Fruit fly (Drosophila melanogaster) ovary, adult (tissue): ENCODE results near the gene CG42481.

Experiments used
- CG17801 ChIP-seq: fragments of 200-800 bp; optimal IDR thresholded peaks from 2 replicates; lab custom pipeline; 2019; ENCODE audit warnings: missing biosample characterization, mild to moderate bottlenecking, missing genetic modification characterization, moderate library complexity; ENCODE audit not compliant: partially characterized antibody

CG42481 gene

DNA sequence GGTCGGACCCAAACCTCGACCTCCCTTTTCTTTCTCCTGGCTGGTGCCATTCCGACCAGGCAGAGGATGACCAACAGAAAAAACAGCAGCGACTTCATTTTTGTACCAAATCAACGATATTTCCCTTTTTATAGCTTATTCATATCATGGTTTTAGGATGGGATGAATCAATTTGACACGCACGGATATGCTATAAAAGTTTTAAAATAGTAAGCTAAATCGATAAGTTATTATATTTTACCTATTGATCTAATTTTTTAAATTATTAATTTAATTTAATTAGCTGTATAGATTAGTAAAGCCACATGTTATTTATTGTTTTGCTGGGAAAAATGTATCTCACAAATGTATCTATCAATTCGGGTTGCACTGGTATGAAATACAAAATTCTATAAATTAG lies at the start of gene CG42481:
CG42481 (minus strand) TSS at position 101 of the 400 bp plus-strand sequence.
- TF ChIP-seq CG17801 (GFP tag; lab: Kevin White, UChicago) = no peak

DNA sequence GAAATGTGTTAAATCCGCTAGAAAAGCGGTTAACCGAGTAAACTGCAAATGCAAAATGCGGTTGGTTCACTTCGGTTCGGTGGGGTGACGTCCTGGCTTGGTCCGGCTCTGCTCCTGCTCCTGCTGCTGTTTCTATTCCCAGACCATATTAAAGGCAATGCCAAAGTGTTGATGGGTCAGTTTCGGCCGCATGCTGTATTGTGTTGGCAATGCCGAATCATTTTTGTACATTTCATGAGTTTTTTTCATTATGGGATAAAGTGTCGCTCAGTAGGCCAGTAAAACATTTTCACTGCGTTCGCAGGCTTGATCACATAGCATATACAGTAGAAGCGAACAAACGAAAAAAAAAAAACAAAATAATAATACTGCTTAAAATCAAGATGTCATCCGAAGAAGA lies 30.0 kb upstream of the CG42481 start, which contains the start of gene CG14113:
CG14113 (plus strand) TSS at position 301 of the 400 bp plus-strand sequence.
- no peak for TF ChIP-seq CG17801 (GFP tag; lab: Kevin White, UChicago)

DNA sequence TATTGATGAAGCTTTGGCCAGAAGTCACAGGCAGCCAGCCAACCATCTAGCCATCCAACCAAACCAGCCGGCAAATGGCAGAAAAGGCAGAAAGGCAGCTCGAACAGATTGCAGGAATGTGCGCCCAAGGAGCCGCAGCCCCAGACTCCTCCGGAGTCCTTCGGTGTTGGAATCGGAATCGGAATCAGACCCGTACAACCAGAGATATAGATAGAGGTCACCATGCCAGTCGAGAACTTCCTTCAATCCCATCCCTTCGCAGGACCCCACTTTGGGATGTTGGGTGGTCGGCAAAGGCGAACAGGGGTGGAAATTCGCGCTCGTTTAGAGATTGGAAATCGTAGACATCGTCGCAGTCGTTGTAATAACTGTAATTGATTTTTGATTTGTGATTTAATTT lies 13.4 kb upstream of the CG42481 start:
- TF ChIP-seq CG17801 (GFP tag; lab: Kevin White, UChicago) = no peak

DNA sequence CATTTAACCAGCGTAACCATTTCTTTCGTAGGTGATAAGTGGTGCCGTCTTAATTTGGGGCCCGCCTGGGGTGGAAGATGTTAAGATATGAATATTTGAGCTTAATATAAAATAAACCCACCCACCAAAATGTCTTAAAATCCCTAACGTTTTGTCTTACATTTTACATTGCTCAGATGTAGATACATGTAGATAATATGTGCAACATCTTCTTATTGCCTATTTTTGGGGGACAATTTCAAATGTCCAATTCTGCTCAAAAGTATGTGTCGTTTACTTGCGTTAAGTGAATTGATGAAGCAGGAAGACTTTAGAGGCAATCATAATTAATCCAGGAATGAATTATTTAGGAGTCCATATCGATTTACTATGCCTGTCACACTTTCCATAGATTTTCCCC lies 3.0 kb upstream of the CG42481 start:
- no peak for TF ChIP-seq CG17801 (GFP tag; lab: Kevin White, UChicago)

DNA sequence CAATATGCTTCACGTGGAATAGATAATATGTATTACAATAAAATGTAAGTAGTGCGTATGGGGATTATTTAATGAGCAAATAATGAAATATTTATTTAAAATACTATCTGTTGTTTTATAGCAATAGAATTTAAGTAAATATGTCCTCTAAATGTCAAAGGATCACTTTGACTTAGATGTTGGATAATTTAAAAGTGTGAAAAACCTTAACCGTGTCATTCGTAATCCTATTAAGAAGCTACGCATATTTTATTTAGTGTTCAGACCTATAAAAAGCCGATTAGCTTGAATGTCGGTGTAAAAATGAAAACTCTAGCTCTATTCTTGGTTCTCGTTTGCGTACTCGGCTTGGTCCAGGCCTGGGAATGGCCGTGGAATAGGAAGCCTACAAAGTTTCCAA lies 2.5 kb upstream of the CG42481 start, which contains the start of gene SP:
SP (plus strand) TSS at position 301 of the 400 bp plus-strand sequence.
- TF ChIP-seq CG17801 (GFP tag; lab: Kevin White, UChicago) = no peak

DNA sequence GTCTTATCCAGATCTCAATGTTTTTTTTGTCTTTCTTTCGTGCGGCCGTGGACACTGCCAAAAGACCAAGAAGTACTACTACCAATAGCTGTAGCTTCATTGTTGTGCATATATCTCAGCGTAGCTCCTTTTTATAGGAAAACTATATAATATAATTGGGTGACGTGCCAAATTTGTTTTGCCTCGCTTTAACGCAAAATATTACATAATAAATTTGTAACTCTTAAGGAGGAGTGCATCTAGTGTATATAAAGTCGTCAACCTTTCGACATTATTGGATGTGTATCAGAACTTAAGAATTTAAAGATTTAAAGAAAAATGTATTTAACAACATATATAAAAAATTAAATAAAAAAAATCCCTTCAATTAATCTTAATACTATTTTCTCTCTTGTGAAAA lies 1.2 kb upstream of the CG42481 start, which contains the start of gene CG43147:
CG43147 (minus strand) TSS at position 101 of the 400 bp plus-strand sequence.
- no peak for TF ChIP-seq CG17801 (GFP tag; lab: Kevin White, UChicago)

DNA sequence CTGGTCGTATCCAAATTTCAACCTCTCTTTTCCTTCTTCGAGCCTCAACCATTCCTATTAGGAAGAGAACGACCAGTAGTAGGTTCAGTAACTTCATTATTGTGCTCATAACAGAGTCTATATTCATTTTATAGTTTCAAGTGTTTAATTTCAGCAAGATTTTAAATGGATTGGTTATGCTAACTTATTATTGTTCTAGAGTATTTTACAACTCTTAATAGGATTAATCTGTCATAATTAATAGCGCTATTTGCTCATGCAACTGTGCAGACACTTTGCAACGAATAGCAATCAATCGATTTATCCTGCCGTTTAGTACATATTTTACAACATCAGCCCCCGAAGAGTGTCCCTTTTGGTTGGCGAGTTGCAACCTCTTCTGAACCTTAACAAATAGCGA lies 2.1 kb downstream of the CG42481 start, which contains the start of gene Sfp70A4:
Sfp70A4 (minus strand) TSS at position 101 of the 400 bp plus-strand sequence.
- TF ChIP-seq CG17801 (GFP tag; lab: Kevin White, UChicago) = no peak

DNA sequence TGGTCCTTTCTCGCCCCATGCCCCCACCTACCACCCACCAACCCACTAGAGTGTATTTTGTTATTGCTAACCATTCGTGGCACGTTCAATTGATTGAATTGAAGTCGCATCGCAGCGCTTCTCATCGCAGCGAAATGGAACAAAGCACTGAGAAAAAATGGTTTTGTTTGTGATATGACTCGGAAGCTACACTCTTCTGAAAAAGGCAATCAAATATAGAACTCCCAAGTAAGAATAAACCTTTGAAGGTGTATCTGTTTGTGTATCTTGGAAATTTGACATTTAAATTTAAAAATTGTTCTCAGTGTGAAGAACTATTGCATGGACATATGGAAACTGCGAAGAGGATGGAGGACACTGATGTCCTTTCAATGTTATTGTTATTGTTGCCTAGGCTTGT lies 3.1 kb downstream of the CG42481 start:
- TF ChIP-seq CG17801 (GFP tag; lab: Kevin White, UChicago) = no peak

DNA sequence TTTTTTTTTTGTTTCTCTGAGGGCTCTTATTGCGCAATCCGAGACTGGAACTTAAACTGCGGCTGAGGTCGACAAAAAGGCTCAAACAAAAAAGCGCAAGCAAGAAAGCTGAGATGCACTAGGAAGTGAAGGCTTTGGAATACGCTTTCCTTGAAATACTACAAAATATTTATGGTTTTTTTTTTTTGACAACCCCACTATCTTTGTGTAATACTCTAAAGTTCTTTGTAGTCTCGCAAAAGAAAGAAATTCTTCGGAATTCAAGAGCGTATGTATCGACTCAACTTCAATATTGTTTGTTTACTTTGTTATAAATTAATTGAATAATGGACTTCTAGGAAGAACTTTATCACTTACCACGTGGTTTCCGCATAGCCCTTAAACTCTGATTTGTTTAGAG lies 10.7 kb downstream of the CG42481 start:
- no peak for TF ChIP-seq CG17801 (GFP tag; lab: Kevin White, UChicago)

DNA sequence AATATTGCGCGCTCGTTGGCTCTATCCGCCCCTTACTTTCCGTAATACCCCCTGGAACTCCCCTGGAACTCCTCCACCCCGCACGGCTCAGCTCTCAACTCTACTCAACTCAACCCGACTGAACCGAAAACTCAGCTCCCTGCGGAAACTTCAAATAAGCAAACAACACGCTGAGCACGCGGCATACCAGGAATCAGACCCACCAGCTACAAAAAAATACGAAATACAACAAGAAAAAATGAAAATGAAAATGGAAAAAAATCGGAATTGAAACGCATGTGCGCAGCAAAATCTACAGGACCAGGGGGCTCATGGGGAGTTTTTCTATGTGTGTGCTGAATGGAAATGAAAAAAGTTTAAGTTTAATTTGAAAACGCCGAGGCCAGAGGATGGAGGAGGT lies 12.2 kb downstream of the CG42481 start:
- TF ChIP-seq CG17801 (GFP tag; lab: Kevin White, UChicago) = no peak

DNA sequence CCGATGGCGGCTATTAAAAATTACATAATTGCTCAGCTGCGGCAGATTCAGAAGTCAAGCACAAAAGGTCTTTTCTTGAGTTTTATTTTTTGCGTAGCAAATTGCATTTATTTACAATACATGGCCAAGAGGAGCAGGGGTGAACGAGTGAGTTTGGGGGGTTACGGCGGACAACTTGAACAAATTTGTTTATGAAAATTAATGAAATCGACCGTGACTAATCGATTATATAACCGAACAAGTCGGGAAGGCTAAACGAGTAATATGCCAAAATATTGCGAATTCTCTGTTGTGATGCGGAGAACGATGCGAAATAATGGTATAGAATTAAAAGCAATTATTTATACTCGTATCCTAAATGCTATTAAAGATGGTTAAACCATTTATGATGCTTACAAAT lies 14.5 kb downstream of the CG42481 start:
- no peak for TF ChIP-seq CG17801 (GFP tag; lab: Kevin White, UChicago)

DNA sequence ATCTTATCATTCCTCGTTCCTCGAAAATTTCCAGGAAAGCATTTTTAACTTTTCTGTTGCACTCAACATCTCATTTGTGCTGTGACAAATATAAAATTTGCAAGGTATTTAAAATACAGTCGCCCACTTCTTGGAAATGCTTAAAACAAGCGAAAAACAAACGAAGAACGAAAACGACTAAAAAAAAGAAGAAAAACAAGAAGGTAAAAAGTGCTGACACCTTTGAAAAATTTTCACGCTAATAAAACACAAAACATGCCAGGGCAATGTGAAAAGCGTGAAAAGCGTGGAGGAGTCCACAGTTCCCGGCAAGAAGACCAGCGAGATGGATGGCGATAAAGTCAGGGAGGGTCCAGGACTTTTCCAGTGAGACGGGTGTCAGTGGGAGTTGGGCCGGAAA lies 16.8 kb downstream of the CG42481 start:
- peak; percentile 59 for TF ChIP-seq CG17801 (GFP tag; lab: Kevin White, UChicago)

DNA sequence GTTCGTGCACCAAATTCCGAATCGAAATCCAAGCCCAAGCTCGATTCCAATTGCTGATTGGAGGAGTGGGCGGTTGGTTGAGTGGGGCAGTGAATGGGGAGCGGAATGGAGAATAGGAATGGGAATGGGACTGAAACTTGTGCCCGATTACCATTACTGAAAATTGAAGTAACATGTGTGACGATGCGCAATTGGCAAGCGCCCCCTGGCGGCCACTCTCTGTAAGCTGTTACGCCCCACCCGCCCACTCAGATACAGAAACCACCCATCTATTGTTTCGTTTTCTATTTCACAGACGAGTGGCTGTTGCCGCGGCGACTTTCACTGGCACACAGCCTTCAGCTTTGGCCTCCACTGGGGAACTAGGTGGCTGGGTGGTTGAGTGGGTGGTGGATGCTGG lies 27.5 kb downstream of the CG42481 start:
- no peak for TF ChIP-seq CG17801 (GFP tag; lab: Kevin White, UChicago)

DNA sequence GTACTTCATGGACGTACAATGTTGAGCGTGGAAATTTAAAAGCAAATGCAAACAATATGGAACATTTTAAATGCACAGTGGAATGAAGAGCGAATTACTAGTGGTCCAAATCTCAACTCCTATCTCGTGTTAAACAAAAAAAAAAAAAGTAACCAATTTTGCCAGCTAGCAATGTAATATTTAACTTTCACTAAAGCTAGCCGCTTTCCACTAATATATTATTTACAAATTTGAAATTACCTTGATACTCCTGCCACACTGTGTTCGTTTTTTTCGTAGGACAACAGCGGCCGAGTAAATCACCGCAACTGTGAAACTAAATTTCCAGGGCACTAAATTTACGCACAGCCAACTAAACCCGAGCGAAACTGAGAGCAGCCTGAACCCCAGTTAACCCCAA lies 30.9 kb downstream of the CG42481 start:
- TF ChIP-seq CG17801 (GFP tag; lab: Kevin White, UChicago) = no peak

DNA sequence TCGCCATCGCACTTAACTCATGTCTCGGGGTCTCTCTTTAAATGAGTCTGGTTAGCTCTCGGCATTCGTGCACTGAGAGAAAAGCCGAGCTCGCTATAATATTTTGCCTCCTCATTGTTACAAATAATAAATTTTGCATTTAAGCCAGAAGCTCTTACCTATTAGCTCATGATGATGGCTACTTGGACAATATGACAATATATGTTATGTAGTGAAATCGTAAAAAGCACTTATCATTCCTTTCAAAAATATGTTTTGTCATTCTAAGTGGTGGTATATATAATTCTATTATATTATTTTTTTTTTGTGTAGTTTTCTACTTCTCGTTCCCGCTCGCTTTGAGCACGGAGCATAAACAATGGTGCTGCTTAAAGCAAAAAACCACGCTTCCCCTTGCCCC lies 31.6 kb downstream of the CG42481 start:
- TF ChIP-seq CG17801 (GFP tag; lab: Kevin White, UChicago) = peak; percentile 13

DNA sequence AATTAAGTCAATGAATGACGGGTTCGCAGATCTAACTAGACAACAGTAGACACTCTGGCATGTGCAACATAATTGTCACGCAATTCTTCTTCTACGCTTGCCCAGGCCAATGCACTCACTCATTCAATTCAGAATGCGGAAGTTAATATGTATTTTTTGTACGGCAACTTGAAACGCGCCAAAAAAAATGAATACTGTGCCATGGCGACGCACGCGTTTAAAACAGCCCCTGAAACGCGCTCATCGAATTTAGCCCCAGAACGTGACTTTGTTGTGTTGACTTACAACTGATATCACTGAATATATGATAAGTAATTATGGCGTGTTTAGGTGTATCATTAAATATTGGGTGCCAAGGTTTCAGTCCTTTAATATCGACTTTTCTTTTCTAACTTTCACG lies 32.7 kb downstream of the CG42481 start:
- TF ChIP-seq CG17801 (GFP tag; lab: Kevin White, UChicago) = no peak

DNA sequence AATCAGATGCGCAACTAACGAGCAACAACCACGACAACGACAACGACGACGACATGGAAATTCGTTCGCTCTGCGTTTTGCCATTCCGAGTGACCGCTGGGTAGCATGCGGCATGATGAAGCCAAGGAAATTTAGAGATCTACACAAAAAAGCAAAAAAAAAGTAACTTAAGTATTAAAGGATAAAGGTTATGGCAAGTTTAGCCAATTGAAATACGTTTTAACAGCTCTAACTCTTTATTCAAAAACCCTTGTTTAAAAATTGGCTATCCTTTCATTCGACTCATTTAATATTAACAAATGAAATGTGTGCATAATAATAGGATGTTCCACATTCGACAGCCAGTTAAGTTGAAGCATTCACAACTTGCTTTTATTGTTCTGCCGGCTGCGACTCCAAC lies 35.0 kb downstream of the CG42481 start:
- TF ChIP-seq CG17801 (GFP tag; lab: Kevin White, UChicago) = no peak
